Worm (Caenorhabditis elegans) whole organism, young adult: ENCODE results near the gene syx-18.

Source experiments
- B0261.1 ChIP-seq: sonication (generic microtip); optimal IDR thresholded peaks from 2 replicates; lab custom pipeline; 2016; ENCODE audit warnings: mild to moderate bottlenecking, missing genetic modification characterization, moderate library complexity, missing compliant biosample characterization
- F52B5.7 ChIP-seq: sonication (generic microtip); optimal IDR thresholded peaks from 2 replicates; lab custom pipeline; 2016; ENCODE audit warnings: mild to moderate bottlenecking, missing genetic modification characterization, missing compliant biosample characterization
- K12H6.12 ChIP-seq: fragments of 200-800 bp; sonication (Bioruptor generic); optimal IDR thresholded peaks from 2 replicates; lab custom pipeline; 2018; ENCODE audit warnings: mild to moderate bottlenecking, missing genetic modification characterization, missing compliant biosample characterization
- Y95B8A.8 ChIP-seq: fragments of 200-800 bp; sonication (Bioruptor generic); IDR thresholded peaks from 2 replicates; pipeline ENCODE4 v1.3.6; 2022; ENCODE audit warnings: missing genetic modification reagents, missing genetic modification characterization, missing compliant biosample characterization
- ZK185.1 ChIP-seq: sonication (generic microtip); optimal IDR thresholded peaks from 2 replicates; lab custom pipeline; 2016; ENCODE audit warnings: mild to moderate bottlenecking, missing genetic modification characterization, missing compliant biosample characterization; ENCODE audit not compliant: poor library complexity, severe bottlenecking
- atf-7 ChIP-seq: sonication (generic microtip); optimal IDR thresholded peaks from 2 replicates; lab custom pipeline; 2017; ENCODE audit warnings: mild to moderate bottlenecking, missing genetic modification characterization, missing compliant biosample characterization
- athp-1 ChIP-seq: sonication (generic microtip); optimal IDR thresholded peaks from 2 replicates; lab custom pipeline; 2017; ENCODE audit warnings: mild to moderate bottlenecking, missing genetic modification characterization, missing compliant biosample characterization
- bed-1 ChIP-seq: fragments of 200-800 bp; sonication (Bioruptor generic); IDR thresholded peaks from 2 replicates; pipeline ENCODE4 v1.3.6; 2022; ENCODE audit warnings: missing genetic modification reagents, missing genetic modification characterization, missing compliant biosample characterization
- cebp-1 ChIP-seq, 2 experiments: fragments of 200-800 bp in 1 of 2; sonication (Bioruptor generic) in 1 of 2; sonication (generic microtip) in 1 of 2; IDR thresholded peaks in 1 of 2; optimal IDR thresholded peaks in 1 of 2; 2 replicates each; pipeline versions ENCODE4 v1.3.6 to Lab custom; 2017 to 2022; ENCODE audit warnings: missing compliant biosample characterization in 2 of 2, missing genetic modification characterization in 2 of 2, mild to moderate bottlenecking in 1 of 2, missing genetic modification reagents in 1 of 2, moderate library complexity in 1 of 2
- cebp-2 ChIP-seq: fragments of 200-800 bp; sonication (Bioruptor generic); IDR thresholded peaks from 2 replicates; pipeline ENCODE4 v1.3.6; 2022; ENCODE audit warnings: missing genetic modification characterization, missing compliant biosample characterization
- ceh-100 ChIP-seq: fragments of 200-800 bp; sonication (Bioruptor generic); IDR thresholded peaks from 2 replicates; pipeline ENCODE4 v1.3.6; 2022; ENCODE audit warnings: missing genetic modification reagents, missing genetic modification characterization, missing compliant biosample characterization
- ceh-27 ChIP-seq: fragments of 200-800 bp; sonication (Bioruptor generic); optimal IDR thresholded peaks from 2 replicates; lab custom pipeline; 2018; ENCODE audit warnings: mild to moderate bottlenecking, missing genetic modification characterization, moderate library complexity, missing compliant biosample characterization
- ceh-40 ChIP-seq: fragments of 200-800 bp; sonication (Bioruptor generic); IDR thresholded peaks from 2 replicates; pipeline ENCODE4 v1.3.6; 2022; ENCODE audit warnings: missing genetic modification characterization, missing compliant biosample characterization
- die-1 ChIP-seq: sonication (generic microtip); optimal IDR thresholded peaks from 2 replicates; lab custom pipeline; 2016; ENCODE audit warnings: missing genotype, mild to moderate bottlenecking, missing genetic modification characterization, missing compliant biosample characterization
- dox-1 ChIP-seq: fragments of 200-800 bp; sonication (Bioruptor generic); IDR thresholded peaks from 2 replicates; pipeline ENCODE4 v1.3.6; 2022; ENCODE audit warnings: missing genetic modification reagents, missing genetic modification characterization, missing compliant biosample characterization
- egl-44 ChIP-seq: fragments of 200-800 bp; sonication (Bioruptor generic); IDR thresholded peaks from 2 replicates; pipeline ENCODE4 v1.3.6; 2022; ENCODE audit warnings: missing genetic modification reagents, missing genetic modification characterization, missing compliant biosample characterization
- ekl-4 ChIP-seq: fragments of 200-800 bp; sonication (Bioruptor generic); IDR thresholded peaks from 2 replicates; pipeline ENCODE4 v1.3.6; 2022; ENCODE audit warnings: missing genetic modification reagents, missing genetic modification characterization, missing compliant biosample characterization
- fkh-3 ChIP-seq: sonication (generic microtip); optimal IDR thresholded peaks from 2 replicates; lab custom pipeline; 2016; ENCODE audit warnings: mild to moderate bottlenecking, missing genetic modification characterization, missing compliant biosample characterization
- gei-17 ChIP-seq: fragments of 200-800 bp; sonication (Bioruptor generic); optimal IDR thresholded peaks from 2 replicates; lab custom pipeline; 2018; ENCODE audit warnings: mild to moderate bottlenecking, missing genetic modification characterization, missing compliant biosample characterization
- hlh-26 ChIP-seq: fragments of 200-800 bp; sonication (Bioruptor generic); conservative IDR thresholded peaks from 2 replicates; pipeline ENCODE4 v1.3.6; 2022; ENCODE audit warnings: missing genetic modification reagents, missing genetic modification characterization, missing compliant biosample characterization
- lin-35 ChIP-seq, 3 experiments: fragments of 150-350 bp in 2 of 3; sonication (generic microtip) in 1 of 3; optimal IDR thresholded peaks; 2 replicates each; lab custom pipeline; 2014 to 2018; ENCODE audit warnings: missing biosample characterization in 3 of 3, missing genetic modification characterization in 3 of 3, missing genetic modification reagents in 3 of 3
- lin-40 ChIP-seq: sonication (generic microtip); optimal IDR thresholded peaks from 2 replicates; lab custom pipeline; 2016; ENCODE audit warnings: missing genetic modification characterization, mild to moderate bottlenecking, missing compliant biosample characterization, missing genotype, missing genetic modification reagents
- lsl-1 ChIP-seq: fragments of 200-800 bp; sonication (Bioruptor generic); optimal IDR thresholded peaks from 2 replicates; lab custom pipeline; 2018; ENCODE audit warnings: mild to moderate bottlenecking, missing genetic modification characterization, moderate library complexity, missing compliant biosample characterization
- madf-3 ChIP-seq: fragments of 200-800 bp; sonication (Bioruptor generic); IDR thresholded peaks from 2 replicates; pipeline ENCODE4 v1.3.6; 2022; ENCODE audit warnings: missing genetic modification reagents, missing genetic modification characterization, missing compliant biosample characterization
- mel-28 ChIP-seq: sonication (generic microtip); optimal IDR thresholded peaks from 2 replicates; lab custom pipeline; 2016; ENCODE audit warnings: borderline replicate concordance, mild to moderate bottlenecking, missing genetic modification characterization, missing compliant biosample characterization
- nhr-80 ChIP-seq: sonication (generic microtip); optimal IDR thresholded peaks from 2 replicates; lab custom pipeline; 2016; ENCODE audit warnings: missing genetic modification characterization, missing compliant biosample characterization
- snpc-1.3 ChIP-seq: sonication (generic microtip); optimal IDR thresholded peaks from 2 replicates; lab custom pipeline; 2017; ENCODE audit warnings: missing genetic modification characterization, mild to moderate bottlenecking, missing compliant biosample characterization, antibody characterized with exemption, moderate library complexity, missing genotype, missing genetic modification reagents; ENCODE audit not compliant: insufficient read depth
- snpc-4 ChIP-seq, 5 experiments: fragments of 150-350 bp in 1 of 5; sonication (generic microtip) in 4 of 5; optimal IDR thresholded peaks; 2 replicates each; lab custom pipeline; 2014 to 2018; ENCODE audit warnings: missing genetic modification characterization in 5 of 5, missing biosample characterization in 3 of 5, antibody characterized with exemption in 2 of 5, mild to moderate bottlenecking in 2 of 5, missing compliant biosample characterization in 2 of 5, missing genotype in 2 of 5, moderate library complexity in 2 of 5, missing genetic modification reagents in 1 of 5
- somi-1 ChIP-seq: fragments of 200-800 bp; sonication (Bioruptor generic); optimal IDR thresholded peaks from 2 replicates; lab custom pipeline; 2018; ENCODE audit warnings: mild to moderate bottlenecking, missing genetic modification characterization, missing compliant biosample characterization
- sptf-2 ChIP-seq: fragments of 200-800 bp; sonication (Bioruptor generic); optimal IDR thresholded peaks from 2 replicates; lab custom pipeline; 2018; ENCODE audit warnings: mild to moderate bottlenecking, missing genetic modification characterization, missing compliant biosample characterization
- tlf-1 ChIP-seq: fragments of 200-800 bp; sonication (Bioruptor generic); optimal IDR thresholded peaks from 2 replicates; lab custom pipeline; 2018; ENCODE audit warnings: mild to moderate bottlenecking, missing genetic modification characterization, missing compliant biosample characterization
- unc-130 ChIP-seq: sonication (generic microtip); optimal IDR thresholded peaks from 2 replicates; lab custom pipeline; 2016; ENCODE audit warnings: missing genetic modification reagents, missing genetic modification characterization, missing compliant biosample characterization
- zfh-2 ChIP-seq: fragments of 200-800 bp; sonication (Bioruptor generic); conservative IDR thresholded peaks from 2 replicates; pipeline ENCODE4 v1.3.6; 2022; ENCODE audit warnings: missing genetic modification reagents, missing genetic modification characterization, missing compliant biosample characterization
- ztf-22 ChIP-seq: fragments of 200-800 bp; sonication (Bioruptor generic); optimal IDR thresholded peaks from 2 replicates; lab custom pipeline; 2018; ENCODE audit warnings: mild to moderate bottlenecking, missing genetic modification characterization, moderate library complexity, missing compliant biosample characterization
- ztf-25 ChIP-seq: fragments of 200-800 bp; sonication (Bioruptor generic); IDR thresholded peaks from 2 replicates; pipeline ENCODE4 v1.3.6; 2022; ENCODE audit warnings: missing genetic modification reagents, missing genetic modification characterization, missing compliant biosample characterization

Gene syx-18

DNA sequence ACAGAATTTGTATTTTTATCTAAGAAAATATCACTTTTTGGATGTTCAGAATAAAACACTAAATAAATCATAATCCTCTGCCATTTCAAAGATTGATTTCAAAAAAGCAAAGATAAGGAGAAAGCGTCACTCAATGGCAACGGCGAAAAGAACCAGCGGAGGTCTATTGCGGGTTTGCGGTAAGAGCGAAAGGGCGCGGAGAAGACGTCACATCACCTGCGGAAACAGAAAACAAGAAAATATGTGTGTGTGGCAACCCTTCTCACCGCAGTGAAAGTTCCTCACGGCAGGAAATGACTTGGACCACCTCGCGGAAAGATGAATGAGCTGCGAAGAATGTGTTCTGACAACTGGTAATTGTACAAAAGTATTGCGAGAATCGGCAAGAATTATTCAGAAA lies 44.6 kb upstream of the syx-18 start:
- no peak for TF ChIP-seq cebp-2 (GFP tag; lab: Robert Waterston, UW)
- no peak for TF ChIP-seq snpc-4 (GFP tag; optimal IDR thresholded peaks at IDR 0.05; lab: Kevin White, UChicago)
- no peak for TF ChIP-seq snpc-4 (tag; optimal IDR thresholded peaks at IDR 0.05; lab: Kevin White, UChicago)
- TF ChIP-seq ztf-25 (GFP tag; lab: Robert Waterston, UW), result no peak
- TF ChIP-seq ceh-100 (GFP tag; lab: Robert Waterston, UW), result no peak
- no peak for TF ChIP-seq snpc-1.3 (tag; lab: Kevin White, UChicago)
- TF ChIP-seq ceh-40 (GFP tag; lab: Robert Waterston, UW), result no peak
- no peak for TF ChIP-seq mel-28 (tag; lab: Kevin White, UChicago)
- no peak for TF ChIP-seq fkh-3 (tag; lab: Kevin White, UChicago)
- TF ChIP-seq ekl-4 (GFP tag; lab: Robert Waterston, UW), result no peak
- TF ChIP-seq sptf-2 (GFP tag; lab: Kevin White, UChicago), result no peak
- TF ChIP-seq B0261.1 (tag; lab: Kevin White, UChicago), result no peak
- TF ChIP-seq lsl-1 (GFP tag; lab: Kevin White, UChicago), result no peak
- no peak for TF ChIP-seq tlf-1 (GFP tag; lab: Kevin White, UChicago)
- TF ChIP-seq atf-7 (tag; lab: Kevin White, UChicago), result no peak
- TF ChIP-seq dox-1 (GFP tag; lab: Robert Waterston, UW), result no peak
- no peak for TF ChIP-seq unc-130 (GFP tag; lab: Kevin White, UChicago)
- TF ChIP-seq somi-1 (GFP tag; lab: Kevin White, UChicago), result no peak
- no peak for TF ChIP-seq lin-40
- no peak for TF ChIP-seq madf-3 (GFP tag; lab: Robert Waterston, UW)

- no peak for TF ChIP-seq egl-44 (GFP tag; lab: Robert Waterston, UW)
These were observed 43.8 kb upstream of the syx-18 start for ce11 chrV:6699021-6699420.

- TF ChIP-seq tlf-1 (GFP tag; lab: Kevin White, UChicago), result no peak
- TF ChIP-seq ceh-100 (GFP tag; lab: Robert Waterston, UW), result no peak
- TF ChIP-seq atf-7 (tag; lab: Kevin White, UChicago), result no peak
- TF ChIP-seq lin-35 (GFP tag; optimal IDR thresholded peaks at IDR 0.05; lab: Kevin White, UChicago), result no peak
- no peak for TF ChIP-seq somi-1 (GFP tag; lab: Kevin White, UChicago)
- no peak for TF ChIP-seq madf-3 (GFP tag; lab: Robert Waterston, UW)
- TF ChIP-seq die-1 (tag; lab: Kevin White, UChicago), result no peak
These were observed 42.3 kb upstream of the syx-18 start, which contains the start of gene W02F12.2 for ce11 chrV:6697552-6697951. Gene W02F12.2, minus strand, starts transcription at chrV:6697652.

DNA sequence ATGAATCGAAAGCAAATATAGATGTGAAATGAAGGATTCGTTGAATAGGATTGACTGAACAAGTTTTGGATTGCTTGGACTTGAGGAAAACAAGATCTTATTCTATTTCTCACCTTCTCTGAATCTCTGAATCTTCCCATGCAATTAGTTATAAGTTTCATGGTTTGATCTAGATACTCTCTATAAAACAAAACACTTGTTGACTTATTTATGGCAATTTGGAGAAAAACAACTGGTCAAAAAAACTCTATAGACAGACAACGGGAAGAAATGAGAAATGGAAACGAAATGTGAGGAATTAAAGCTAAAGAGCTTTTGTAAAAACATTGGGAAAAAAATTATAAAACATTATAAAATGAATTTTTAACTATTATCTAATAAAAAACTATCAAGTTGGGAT lies 39.4 kb upstream of the syx-18 start, which contains the start of gene W02F12.8:
TSS of gene W02F12.8 (minus strand) at position 101 of the 400 bp plus-strand sequence.
- TF ChIP-seq athp-1 (no peak), hlh-26 (GFP tag; lab: Robert Waterston, UW) (no peak), ceh-100 (GFP tag; lab: Robert Waterston, UW) (no peak), ceh-27 (GFP tag; lab: Kevin White, UChicago) (no peak), sptf-2 (GFP tag; lab: Kevin White, UChicago) (no peak), nhr-80 (tag; lab: Kevin White, UChicago) (no peak), F52B5.7 (tag; lab: Kevin White, UChicago) (no peak), Y95B8A.8 (GFP tag; lab: Robert Waterston, UW) (no peak), gei-17 (GFP tag; lab: Kevin White, UChicago) (no peak), cebp-1 (GFP tag; IDR thresholded peaks at IDR 0.05; lab: Robert Waterston, UW) (no peak), cebp-1 (tag; optimal IDR thresholded peaks at IDR 0.05; lab: Kevin White, UChicago) (no peak), K12H6.12 (no peak), ztf-22 (GFP tag; lab: Kevin White, UChicago) (no peak), bed-1 (GFP tag; lab: Robert Waterston, UW) (no peak), zfh-2 (GFP tag; lab: Robert Waterston, UW) (no peak), ZK185.1 (tag; lab: Kevin White, UChicago) (no peak)
